Fruit fly (Drosophila melanogaster) whole organism, embryonic: ENCODE results near the gene CG32554.

Experiments
- B-H2 ChIP-seq: fragments of 200-800 bp; sonication (Bioruptor generic); optimal IDR thresholded peaks from 2 replicates; lab custom pipeline; 2018; ENCODE audit warnings: missing biosample characterization, mild to moderate bottlenecking, missing genetic modification characterization
- Bgb ChIP-seq: fragments of 200-800 bp; sonication (Bioruptor generic); IDR thresholded peaks from 2 replicates; pipeline ENCODE4 v1.3.6; 2022; ENCODE audit warnings: missing biosample characterization, missing genetic modification characterization; ENCODE audit not compliant: partially characterized antibody
- CG10209 ChIP-seq: fragments of 200-800 bp; sonication (Bioruptor generic); optimal IDR thresholded peaks from 3 replicates; lab custom pipeline; 2017; ENCODE audit warnings: missing biosample characterization, mild to moderate bottlenecking, missing genetic modification characterization, missing genetic modification reagents
- CG10979 ChIP-seq: fragments of 200-800 bp; sonication (Bioruptor generic); optimal IDR thresholded peaks from 2 replicates; lab custom pipeline; 2018; ENCODE audit warnings: missing biosample characterization, mild to moderate bottlenecking, missing genetic modification characterization, moderate library complexity
- CG11695 ChIP-seq: fragments of 200-800 bp; sonication (Bioruptor generic); IDR thresholded peaks from 3 replicates; pipeline ENCODE4 v1.3.6; 2022; ENCODE audit warnings: missing biosample characterization, missing genetic modification characterization
- CG12155 ChIP-seq: fragments of 200-800 bp; sonication (Bioruptor generic); optimal IDR thresholded peaks from 3 replicates; lab custom pipeline; 2016; ENCODE audit warnings: missing biosample characterization, missing genetic modification characterization
- CG13424 ChIP-seq: fragments of 200-800 bp; sonication (Bioruptor generic); optimal IDR thresholded peaks from 2 replicates; lab custom pipeline; 2019; ENCODE audit warnings: missing biosample characterization, mild to moderate bottlenecking, missing genetic modification characterization, moderate library complexity
- CG15011 ChIP-seq: fragments of 200-800 bp; sonication (Bioruptor generic); optimal IDR thresholded peaks from 3 replicates; lab custom pipeline; 2018; ENCODE audit warnings: missing biosample characterization, mild to moderate bottlenecking, missing genetic modification characterization
- CG15696 ChIP-seq: fragments of 200-800 bp; sonication (Bioruptor generic); optimal IDR thresholded peaks from 2 replicates; lab custom pipeline; 2019; ENCODE audit warnings: missing biosample characterization, mild to moderate bottlenecking, missing genetic modification characterization, moderate library complexity
- CG16863 ChIP-seq: fragments of 200-800 bp; sonication (Bioruptor generic); optimal IDR thresholded peaks from 3 replicates; lab custom pipeline; 2016; ENCODE audit warnings: missing biosample characterization, missing genetic modification characterization
- CG17359 ChIP-seq: fragments of 200-800 bp; sonication (Bioruptor generic); optimal IDR thresholded peaks from 3 replicates; lab custom pipeline; 2018; ENCODE audit warnings: missing biosample characterization, mild to moderate bottlenecking, missing genetic modification characterization, moderate library complexity
- CG2199 ChIP-seq: fragments of 200-800 bp; sonication (Bioruptor generic); IDR thresholded peaks from 3 replicates; pipeline ENCODE4 v1.3.6; 2022; ENCODE audit warnings: missing biosample characterization, missing genetic modification characterization
- CG2202 ChIP-seq: fragments of 200-800 bp; sonication (Bioruptor generic); optimal IDR thresholded peaks from 2 replicates; lab custom pipeline; 2018; ENCODE audit warnings: missing biosample characterization, mild to moderate bottlenecking, missing genetic modification characterization
- CG2678 ChIP-seq: fragments of 200-800 bp; sonication (Bioruptor generic); optimal IDR thresholded peaks from 3 replicates; lab custom pipeline; 2019; ENCODE audit warnings: missing biosample characterization, mild to moderate bottlenecking, missing genetic modification characterization, moderate library complexity
- CG30403 ChIP-seq: fragments of 200-800 bp; sonication (Bioruptor generic); optimal IDR thresholded peaks from 3 replicates; lab custom pipeline; 2016; ENCODE audit warnings: missing biosample characterization, missing genetic modification characterization
- CG33557 ChIP-seq: fragments of 200-800 bp; sonication (Bioruptor generic); optimal IDR thresholded peaks from 2 replicates; lab custom pipeline; 2019; ENCODE audit warnings: missing biosample characterization, mild to moderate bottlenecking, missing genetic modification characterization, moderate library complexity
- CG7372 ChIP-seq: fragments of 200-800 bp; sonication (Bioruptor generic); IDR thresholded peaks from 2 replicates; pipeline ENCODE4 v1.3.6; 2022; ENCODE audit warnings: missing biosample characterization, missing genetic modification characterization
- CG7556 ChIP-seq: fragments of 200-800 bp; sonication (Bioruptor generic); optimal IDR thresholded peaks from 2 replicates; lab custom pipeline; 2017; ENCODE audit warnings: missing biosample characterization, mild to moderate bottlenecking, missing genetic modification characterization
- CG7786 ChIP-seq: fragments of 200-800 bp; sonication (Bioruptor generic); optimal IDR thresholded peaks from 2 replicates; lab custom pipeline; 2016; ENCODE audit warnings: missing biosample characterization, missing genetic modification characterization
- CG7839 ChIP-seq: fragments of 200-800 bp; sonication (Bioruptor generic); optimal IDR thresholded peaks from 3 replicates; lab custom pipeline; 2018; ENCODE audit warnings: missing biosample characterization, mild to moderate bottlenecking, missing genetic modification characterization, moderate library complexity
- CG8388 ChIP-seq: fragments of 200-800 bp; sonication (Bioruptor generic); optimal IDR thresholded peaks from 2 replicates; lab custom pipeline; 2019; ENCODE audit warnings: missing biosample characterization, mild to moderate bottlenecking, missing genetic modification characterization, moderate library complexity
- CG9727 ChIP-seq: fragments of 200-800 bp; sonication (Bioruptor generic); optimal IDR thresholded peaks from 3 replicates; lab custom pipeline; 2017; ENCODE audit warnings: missing biosample characterization, mild to moderate bottlenecking, missing genetic modification characterization
- CoRest ChIP-seq: fragments of 200-800 bp; sonication (Bioruptor generic); optimal IDR thresholded peaks from 3 replicates; lab custom pipeline; 2018; ENCODE audit warnings: missing biosample characterization, mild to moderate bottlenecking, missing genetic modification characterization, moderate library complexity
- D19A ChIP-seq: fragments of 200-800 bp; optimal IDR thresholded peaks from 3 replicates; lab custom pipeline; 2019; ENCODE audit warnings: missing biosample characterization, mild to moderate bottlenecking, missing genetic modification characterization, moderate library complexity
- E2f1 ChIP-seq: fragments of 200-800 bp; sonication (Bioruptor generic); IDR thresholded peaks from 2 replicates; pipeline ENCODE4 v1.3.6; 2022; ENCODE audit warnings: missing biosample characterization, missing genetic modification characterization
- Kr ChIP-seq: fragments of 200-800 bp; sonication (Bioruptor generic); optimal IDR thresholded peaks from 2 replicates; lab custom pipeline; 2017; ENCODE audit warnings: missing biosample characterization, mild to moderate bottlenecking, missing genetic modification characterization
- Med ChIP-seq: fragments of 200-800 bp; sonication (Bioruptor generic); peaks from one replicate; lab custom pipeline; 2016; ENCODE audit warnings: missing biosample characterization, missing genetic modification characterization, mild to moderate bottlenecking, inconsistent platforms, moderate library complexity
- Myb ChIP-seq: fragments of 200-800 bp; sonication (Bioruptor generic); optimal IDR thresholded peaks from 2 replicates; lab custom pipeline; 2016; ENCODE audit warnings: missing biosample characterization, missing genetic modification characterization
- Oli ChIP-seq: fragments of 200-800 bp; sonication (Bioruptor generic); optimal IDR thresholded peaks from 2 replicates; lab custom pipeline; 2018; ENCODE audit warnings: missing biosample characterization, mild to moderate bottlenecking, missing genetic modification characterization, moderate library complexity
- Scr ChIP-seq: fragments of 200-800 bp; sonication (Bioruptor generic); IDR thresholded peaks from 2 replicates; pipeline ENCODE4 v1.3.6; 2022; ENCODE audit warnings: missing biosample characterization, missing genetic modification characterization; ENCODE audit not compliant: partially characterized antibody
- Usf ChIP-seq: fragments of 200-800 bp; sonication (Bioruptor generic); optimal IDR thresholded peaks from 2 replicates; lab custom pipeline; 2017; ENCODE audit warnings: missing genotype, missing biosample characterization, missing genetic modification characterization
- bbx ChIP-seq: fragments of 200-800 bp; sonication (Bioruptor generic); IDR thresholded peaks from 2 replicates; pipeline ENCODE4 v1.3.6; 2022; ENCODE audit warnings: missing biosample characterization, missing genetic modification characterization; ENCODE audit not compliant: partially characterized antibody
- dmrt11E ChIP-seq: fragments of 200-800 bp; sonication (Bioruptor generic); optimal IDR thresholded peaks from 3 replicates; lab custom pipeline; 2018; ENCODE audit warnings: missing biosample characterization, mild to moderate bottlenecking, missing genetic modification characterization, moderate library complexity
- dmrt99B ChIP-seq: fragments of 200-800 bp; sonication (Bioruptor generic); optimal IDR thresholded peaks from 2 replicates; lab custom pipeline; 2018; ENCODE audit warnings: missing biosample characterization, mild to moderate bottlenecking, missing genetic modification characterization, moderate library complexity
- dpn ChIP-seq, 2 experiments: fragments of 200-800 bp; sonication (Bioruptor generic); optimal IDR thresholded peaks; 3 replicates each; lab custom pipeline; 2016; ENCODE audit warnings: missing biosample characterization in 2 of 2, missing genetic modification characterization in 2 of 2
- gem ChIP-seq: fragments of 200-800 bp; sonication (Bioruptor generic); optimal IDR thresholded peaks from 2 replicates; lab custom pipeline; 2019; ENCODE audit warnings: missing biosample characterization, mild to moderate bottlenecking, missing genetic modification characterization, moderate library complexity
- hb ChIP-seq: fragments of 200-800 bp; sonication (Bioruptor generic); IDR thresholded peaks from 3 replicates; pipeline ENCODE4 v1.3.6; 2022; ENCODE audit warnings: missing biosample characterization, missing genetic modification characterization; ENCODE audit not compliant: partially characterized antibody
- jing ChIP-seq: fragments of 200-800 bp; sonication (Bioruptor generic); optimal IDR thresholded peaks from 2 replicates; lab custom pipeline; 2018; ENCODE audit warnings: missing biosample characterization, mild to moderate bottlenecking, missing genetic modification characterization
- jumu ChIP-seq: fragments of 200-800 bp; sonication (Bioruptor generic); optimal IDR thresholded peaks from 3 replicates; lab custom pipeline; 2016; ENCODE audit warnings: missing biosample characterization, missing genetic modification characterization
- kah ChIP-seq: fragments of 200-800 bp; sonication (Bioruptor generic); optimal IDR thresholded peaks from 2 replicates; lab custom pipeline; 2018; ENCODE audit warnings: missing biosample characterization, mild to moderate bottlenecking, missing genetic modification characterization
- lola ChIP-seq, 3 experiments: fragments of >200 bp in 2 of 3; fragments of 200-800 bp in 1 of 3; sonication (Bioruptor generic) in 1 of 3; optimal IDR thresholded peaks; 2 replicates each; lab custom pipeline; 2017 to 2019; ENCODE audit warnings: missing biosample characterization in 3 of 3, missing genetic modification characterization in 3 of 3, mild to moderate bottlenecking in 1 of 3, moderate library complexity in 1 of 3
- mld ChIP-seq: fragments of 200-800 bp; sonication (Bioruptor generic); IDR thresholded peaks from 3 replicates; pipeline ENCODE4 v1.3.6; 2022; ENCODE audit warnings: missing biosample characterization, missing genetic modification characterization; ENCODE audit not compliant: partially characterized antibody
- pb ChIP-seq: fragments of 200-800 bp; sonication (Bioruptor generic); optimal IDR thresholded peaks from 3 replicates; lab custom pipeline; 2016; ENCODE audit warnings: missing biosample characterization, missing genetic modification characterization
- row ChIP-seq: fragments of 200-800 bp; sonication (Bioruptor generic); IDR thresholded peaks from 3 replicates; pipeline ENCODE4 v1.3.6; 2022; ENCODE audit warnings: missing biosample characterization, missing genetic modification characterization
- sens ChIP-seq: fragments of 200-800 bp; sonication (Bioruptor generic); peaks from one replicate; lab custom pipeline; 2016; ENCODE audit warnings: missing biosample characterization, missing genetic modification characterization
- slp2 ChIP-seq: fragments of 200-800 bp; sonication (Bioruptor generic); optimal IDR thresholded peaks from 2 replicates; lab custom pipeline; 2016; ENCODE audit warnings: missing biosample characterization, missing genetic modification characterization
- tio ChIP-seq: fragments of 200-800 bp; sonication (Bioruptor generic); optimal IDR thresholded peaks from 2 replicates; lab custom pipeline; 2017; ENCODE audit warnings: missing biosample characterization, missing genetic modification characterization, inconsistent platforms
- zen ChIP-seq: fragments of 200-800 bp; sonication (Bioruptor generic); optimal IDR thresholded peaks from 3 replicates; lab custom pipeline; 2018; ENCODE audit warnings: missing biosample characterization, mild to moderate bottlenecking, missing genetic modification characterization, moderate library complexity
- zfh1 ChIP-seq: fragments of 200-800 bp; sonication (Bioruptor generic); IDR thresholded peaks from 3 replicates; pipeline ENCODE4 v1.3.6; 2022; ENCODE audit warnings: missing biosample characterization, missing genetic modification characterization

Gene CG32554

dm6 chrX:17830211-17830616 is 22.3 kb downstream of the CG32554 start:
- TF ChIP-seq CG7786 (peak; percentile 20), CG17359 (peak; percentile 17), CG10979 (tag; lab: Kevin White, UChicago) (peak; percentile 51), CG15011 (GFP tag; lab: Kevin White, UChicago) (peak; percentile 33), CG33557 (GFP tag; lab: Kevin White, UChicago) (peak; percentile 58), CG2202 (peak; percentile 12), CG12155 (GFP tag; lab: Kevin White, UChicago) (no peak), CG7839 (peak; percentile 2), tio (GFP tag; lab: Kevin White, UChicago) (peak; percentile 28), CG16863 (peak; percentile 12), CG7556 (GFP tag; lab: Kevin White, UChicago) (peak; percentile 31), CG10209 (GFP tag; lab: Kevin White, UChicago) (peak; percentile 37), CG2199 (GFP tag; lab: Robert Waterston, UW) (0 out of 3 replicates have a peak, but pooled peaks have one; percentile 8), Oli (tag; lab: Kevin White, UChicago) (peak; percentile 15), CG8388 (GFP tag; lab: Kevin White, UChicago) (no peak), mld (GFP tag; lab: Robert Waterston, UW) (no peak), Bgb (no peak), D19A (peak; percentile 99), Myb (GFP tag; lab: Kevin White, UChicago) (peak; percentile 18), hb (GFP tag; lab: Robert Waterston, UW) (no peak), dpn (GFP tag; optimal IDR thresholded peaks at IDR 0.05; lab: Kevin White, UChicago) (peak in 1 of 2 experiments; percentile 14), E2f1 (GFP tag; lab: Robert Waterston, UW) (no peak), dmrt99B (peak; percentile 3), CG15696 (tag; lab: Kevin White, UChicago) (peak; percentile 64), dmrt11E (peak; percentile 68), lola (GFP tag; optimal IDR thresholded peaks at IDR 0.05; lab: Kevin White, UChicago) (peak in 1 of 3 experiments; percentile 75), kah (GFP tag; lab: Kevin White, UChicago) (peak; percentile 25), Kr (GFP tag; lab: Kevin White, UChicago) (peak; percentile 63), bbx (no peak), B-H2 (GFP tag; lab: Kevin White, UChicago) (no peak), CG7372 (GFP tag; lab: Robert Waterston, UW) (no peak), zfh1 (0 out of 3 replicates have a peak, but pooled peaks have one; percentile 5), CG9727 (peak; percentile 76), CG13424 (peak; percentile 31), CG2678 (tag; lab: Kevin White, UChicago) (peak; percentile 28), slp2 (peak; percentile 15), sens (GFP tag; lab: Kevin White, UChicago) (peak; percentile 88), zen (tag; lab: Kevin White, UChicago) (peak; percentile 10), Med (GFP tag; lab: Kevin White, UChicago) (peak; percentile 51), row (GFP tag; lab: Robert Waterston, UW) (peak; percentile 46; the same call in 1 of the 3 replicates), Usf (GFP tag; lab: Kevin White, UChicago) (peak; percentile 22), Scr (GFP tag; lab: Robert Waterston, UW) (no peak), pb (GFP tag; lab: Kevin White, UChicago) (peak; percentile 31), jing (GFP tag; lab: Kevin White, UChicago) (peak; percentile 2), gem (tag; lab: Kevin White, UChicago) (peak; percentile 61), CG11695 (GFP tag; lab: Robert Waterston, UW) (no peak), CoRest (tag; lab: Kevin White, UChicago) (peak; percentile 28), CG30403 (GFP tag; lab: Kevin White, UChicago) (peak; percentile 1), jumu (GFP tag; lab: Kevin White, UChicago) (peak; percentile 7)
